Worm (Caenorhabditis elegans) whole organism, L4 larva: ENCODE results near the gene T07D4.2.

Experiments
- D1046.2 ChIP-seq: fragments of 200-800 bp; sonication (Bioruptor generic); IDR thresholded peaks from 2 replicates; pipeline ENCODE4 v1.3.6; 2022; ENCODE audit warnings: missing genetic modification characterization, missing compliant biosample characterization
- F10B5.3 ChIP-seq: sonication (generic microtip); optimal IDR thresholded peaks from 2 replicates; lab custom pipeline; 2016; ENCODE audit warnings: mild to moderate bottlenecking, missing genetic modification characterization, missing compliant biosample characterization
- F37D6.2 ChIP-seq: sonication (generic microtip); optimal IDR thresholded peaks from 2 replicates; lab custom pipeline; 2016; ENCODE audit warnings: mild to moderate bottlenecking, missing genetic modification characterization, missing compliant biosample characterization
- Y5F2A.4 ChIP-seq: fragments of 200-800 bp; sonication (Bioruptor generic); optimal IDR thresholded peaks from 2 replicates; lab custom pipeline; 2018; ENCODE audit warnings: mild to moderate bottlenecking, missing genetic modification characterization, missing compliant biosample characterization
- aha-1 ChIP-seq: fragments of 150-350 bp; peaks from one replicate; lab custom pipeline; 2014; ENCODE audit warnings: missing biosample characterization, missing genetic modification characterization
- aly-2 ChIP-seq: sonication (generic microtip); optimal IDR thresholded peaks from 2 replicates; lab custom pipeline; 2018; ENCODE audit warnings: missing biosample characterization, missing genetic modification characterization
- arid-1 ChIP-seq: fragments of 200-800 bp; sonication (Bioruptor generic); conservative IDR thresholded peaks from 2 replicates; pipeline ENCODE4 v1.3.6; 2022; ENCODE audit warnings: missing genetic modification reagents, missing genetic modification characterization, missing compliant biosample characterization
- ceh-28 ChIP-seq: fragments of 150-350 bp; optimal IDR thresholded peaks from 2 replicates; lab custom pipeline; 2014; ENCODE audit warnings: missing biosample characterization, missing genetic modification reagents, missing genetic modification characterization
- ceh-44 ChIP-seq: fragments of 200-800 bp; sonication (Bioruptor generic); IDR thresholded peaks from 2 replicates; pipeline ENCODE4 v1.3.6; 2022; ENCODE audit warnings: missing genetic modification reagents, missing genetic modification characterization, missing compliant biosample characterization
- ceh-62 ChIP-seq: sonication (generic microtip); optimal IDR thresholded peaks from 2 replicates; lab custom pipeline; 2017; ENCODE audit warnings: missing biosample characterization, missing genetic modification characterization
- ceh-82 ChIP-seq: sonication (generic microtip); optimal IDR thresholded peaks from 2 replicates; lab custom pipeline; 2017; ENCODE audit warnings: missing biosample characterization, missing genetic modification characterization
- daf-16 ChIP-seq, 3 experiments: sonication (generic microtip); optimal IDR thresholded peaks; 2 replicates each; lab custom pipeline; 2016 to 2017; ENCODE audit warnings: missing genetic modification characterization in 3 of 3, missing genetic modification reagents in 3 of 3, mild to moderate bottlenecking in 2 of 3, missing compliant biosample characterization in 2 of 3, missing biosample characterization in 1 of 3, moderate library complexity in 1 of 3
- daf-8 ChIP-seq: fragments of 200-800 bp; sonication (Bioruptor generic); IDR thresholded peaks from 2 replicates; pipeline ENCODE4 v1.3.6; 2022; ENCODE audit warnings: missing genetic modification characterization, missing compliant biosample characterization
- dmd-8 ChIP-seq: fragments of 200-800 bp; sonication (Bioruptor generic); IDR thresholded peaks from 2 replicates; pipeline ENCODE4 v1.3.6; 2022; ENCODE audit warnings: missing genetic modification characterization, missing compliant biosample characterization
- duxl-1 ChIP-seq: sonication (generic microtip); optimal IDR thresholded peaks from 2 replicates; lab custom pipeline; 2016; ENCODE audit warnings: mild to moderate bottlenecking, missing genetic modification characterization, moderate library complexity, missing compliant biosample characterization; ENCODE audit not compliant: poor library complexity
- hlh-11 ChIP-seq: fragments of 200-800 bp; sonication (Bioruptor generic); optimal IDR thresholded peaks from 2 replicates; lab custom pipeline; 2018; ENCODE audit warnings: mild to moderate bottlenecking, missing genetic modification characterization, missing compliant biosample characterization
- hlh-30 ChIP-seq: sonication (generic microtip); optimal IDR thresholded peaks from 2 replicates; lab custom pipeline; 2017; ENCODE audit warnings: antibody characterized with exemption, mild to moderate bottlenecking, missing genetic modification characterization, missing compliant biosample characterization; ENCODE audit not compliant: insufficient read depth
- hmg-1.1 ChIP-seq: fragments of 200-800 bp; sonication (Bioruptor generic); IDR thresholded peaks from 2 replicates; pipeline ENCODE4 v1.3.6; 2022; ENCODE audit warnings: missing genetic modification reagents, missing genetic modification characterization, missing compliant biosample characterization
- lim-7 ChIP-seq: fragments of 200-800 bp; sonication (Bioruptor generic); IDR thresholded peaks from 2 replicates; pipeline ENCODE4 v1.3.6; 2022; ENCODE audit warnings: missing genetic modification characterization, missing compliant biosample characterization
- lin-1 ChIP-seq: fragments of 200-800 bp; sonication (Bioruptor generic); IDR thresholded peaks from 2 replicates; pipeline ENCODE4 v1.3.6; 2022; ENCODE audit warnings: missing genetic modification reagents, missing genetic modification characterization, missing compliant biosample characterization
- lin-39 ChIP-seq: fragments of 150-350 bp; optimal IDR thresholded peaks from 2 replicates; lab custom pipeline; 2014; ENCODE audit warnings: missing biosample characterization, missing genetic modification reagents, missing genetic modification characterization
- lir-3 ChIP-seq: sonication (generic microtip); optimal IDR thresholded peaks from 2 replicates; lab custom pipeline; 2016; ENCODE audit warnings: mild to moderate bottlenecking, missing genetic modification characterization, missing compliant biosample characterization
- lsy-2 ChIP-seq, 2 experiments: fragments of 150-350 bp in 1 of 2; sonication (generic microtip) in 1 of 2; optimal IDR thresholded peaks; 2 replicates each; lab custom pipeline; 2014 to 2017; ENCODE audit warnings: missing biosample characterization in 2 of 2, missing genetic modification characterization in 2 of 2
- madf-5 ChIP-seq, 2 experiments: fragments of 200-800 bp; sonication (Bioruptor generic); IDR thresholded peaks; 2 replicates each; pipeline ENCODE4 v1.3.6; 2022; ENCODE audit warnings: missing compliant biosample characterization in 2 of 2, missing genetic modification characterization in 2 of 2
- madf-9 ChIP-seq: fragments of 200-800 bp; sonication (Bioruptor generic); conservative IDR thresholded peaks from 2 replicates; pipeline ENCODE4 v1.3.6; 2022; ENCODE audit warnings: missing genetic modification reagents, missing genetic modification characterization, missing compliant biosample characterization
- mdl-1 ChIP-seq, 2 experiments: fragments of 150-350 bp in 1 of 2; sonication (generic microtip) in 1 of 2; optimal IDR thresholded peaks; 2 replicates each; lab custom pipeline; 2014 to 2017; ENCODE audit warnings: missing biosample characterization in 2 of 2, missing genetic modification characterization in 2 of 2
- nhr-11 ChIP-seq: fragments of 150-350 bp; optimal IDR thresholded peaks from 2 replicates; lab custom pipeline; 2014; ENCODE audit warnings: missing biosample characterization, missing genetic modification characterization
- nhr-28 ChIP-seq: fragments of 150-350 bp; optimal IDR thresholded peaks from 2 replicates; lab custom pipeline; 2014; ENCODE audit warnings: missing biosample characterization, missing genetic modification characterization
- nhr-6 ChIP-seq: fragments of 150-350 bp; optimal IDR thresholded peaks from 2 replicates; lab custom pipeline; 2014; ENCODE audit warnings: missing biosample characterization, missing genetic modification characterization
- rbr-2 ChIP-seq: sonication (generic microtip); optimal IDR thresholded peaks from 2 replicates; lab custom pipeline; 2016; ENCODE audit warnings: missing genotype, missing genetic modification characterization, missing compliant biosample characterization
- spr-3 ChIP-seq: fragments of 200-800 bp; sonication (Bioruptor generic); optimal IDR thresholded peaks from 2 replicates; lab custom pipeline; 2018; ENCODE audit warnings: mild to moderate bottlenecking, missing genetic modification characterization, missing compliant biosample characterization
- unc-39 ChIP-seq: sonication (generic microtip); optimal IDR thresholded peaks from 2 replicates; lab custom pipeline; 2017; ENCODE audit warnings: missing biosample characterization, missing genetic modification characterization
- unc-62 ChIP-seq, 3 experiments: fragments of 150-350 bp in 1 of 3; sonication (generic microtip); optimal IDR thresholded peaks in 2 of 3; peaks in 1 of 3; 1 replicate in 1 of 3; 2 replicates in 2 of 3; lab custom pipeline; 2014 to 2017; ENCODE audit warnings: missing biosample characterization in 3 of 3, missing genetic modification characterization in 3 of 3, missing genetic modification reagents in 3 of 3, missing genotype in 1 of 3
- zip-2 ChIP-seq: fragments of 150-350 bp; optimal IDR thresholded peaks from 2 replicates; lab custom pipeline; 2014; ENCODE audit warnings: missing biosample characterization, missing genetic modification characterization

Gene T07D4.2

ce11 chrII:8851996-8852587 is 21.6 kb downstream of the T07D4.2 start, which contains the start of gene oac-46 (continued):
- TF ChIP-seq lim-7 (GFP tag; lab: Robert Waterston, UW) (no peak), D1046.2 (GFP tag; lab: Robert Waterston, UW) (no peak), madf-9 (GFP tag; lab: Robert Waterston, UW) (no peak), lin-1 (GFP tag; lab: Robert Waterston, UW) (no peak), unc-39 (tag; lab: Kevin White, UChicago) (no peak), zip-2 (tag; lab: Kevin White, UChicago) (no peak), Y5F2A.4 (GFP tag; lab: Kevin White, UChicago) (no peak), arid-1 (GFP tag; lab: Robert Waterston, UW) (no peak), ceh-62 (tag; lab: Kevin White, UChicago) (no peak), F10B5.3 (tag; lab: Kevin White, UChicago) (no peak)
- TF ChIP-seq, all 104 proteins: peak for 4

ce11 chrII:8848984-8849383 is 24.8 kb downstream of the T07D4.2 start:
- TF ChIP-seq ceh-62 (tag; lab: Kevin White, UChicago) (no peak), F37D6.2 (tag; lab: Kevin White, UChicago) (no peak), aha-1 (tag; lab: Kevin White, UChicago) (peak; percentile 63), unc-62 (GFP tag; optimal IDR thresholded peaks at IDR 0.05 in 1 of 2; lab: Kevin White, UChicago) (peak in 1 of 2 experiments; percentile 53), unc-62 (tag; optimal IDR thresholded peaks at IDR 0.05; lab: Kevin White, UChicago) (no peak)

ce11 chrII:8845932-8846331 is 27.8 kb downstream of the T07D4.2 start:
- no peak for TF ChIP-seq dmd-8 (GFP tag; lab: Robert Waterston, UW)
- peak; percentile 62 for TF ChIP-seq nhr-28
- no peak for TF ChIP-seq ceh-28 (tag; lab: Kevin White, UChicago)
- no peak for TF ChIP-seq daf-8 (GFP tag; lab: Robert Waterston, UW)
- TF ChIP-seq hlh-30 (tag; lab: Kevin White, UChicago): peak; percentile 47
- TF ChIP-seq mdl-1 (tag; optimal IDR thresholded peaks at IDR 0.05; lab: Kevin White, UChicago): peak in 1 of 2 experiments; percentile 42
- TF ChIP-seq ceh-44 (GFP tag; lab: Robert Waterston, UW): no peak
- TF ChIP-seq ceh-62 (tag; lab: Kevin White, UChicago): no peak
- TF ChIP-seq aly-2 (tag; lab: Kevin White, UChicago): no peak
- TF ChIP-seq madf-5 (GFP tag; IDR thresholded peaks at IDR 0.05; lab: Robert Waterston, UW): no peak
- peak; percentile 57 for TF ChIP-seq hlh-11 (tag; lab: Kevin White, UChicago)

- TF ChIP-seq spr-3 (GFP tag; lab: Kevin White, UChicago): no peak
- TF ChIP-seq, all 104 proteins: peak for 0
Measured at ce11 chrII:8845298-8845697, 28.4 kb downstream of the T07D4.2 start, which contains the start of gene agxt-1. TSS of gene agxt-1 (plus strand) at chrII:8845598.

ce11 chrII:8844465-8845126 is 29.1 kb downstream of the T07D4.2 start, which contains the start of gene F46C5.6:
TSS of gene F46C5.6 (minus strand) at chrII:8844515.
- TF ChIP-seq lin-39 (tag; lab: Kevin White, UChicago) (no peak), duxl-1 (no peak), rbr-2 (tag; lab: Kevin White, UChicago) (no peak), ceh-82 (tag; lab: Kevin White, UChicago) (no peak), nhr-6 (tag; lab: Kevin White, UChicago) (no peak), lsy-2 (tag; optimal IDR thresholded peaks at IDR 0.05; lab: Kevin White, UChicago) (no peak), lir-3 (tag; lab: Kevin White, UChicago) (no peak), hlh-11 (tag; lab: Kevin White, UChicago) (peak; percentile 52), unc-62 (GFP tag; optimal IDR thresholded peaks at IDR 0.05 in 1 of 2; lab: Kevin White, UChicago) (peak in 1 of 2 experiments; percentile 52), unc-62 (tag; optimal IDR thresholded peaks at IDR 0.05; lab: Kevin White, UChicago) (no peak), nhr-11 (tag; lab: Kevin White, UChicago) (peak; percentile 37), daf-16 (GFP tag; optimal IDR thresholded peaks at IDR 0.05; lab: Kevin White, UChicago) (peak in 1 of 2 experiments; percentile 41), daf-16 (tag; optimal IDR thresholded peaks at IDR 0.05; lab: Kevin White, UChicago) (no peak), hmg-1.1 (GFP tag; lab: Robert Waterston, UW) (no peak)
